Worm (Caenorhabditis elegans): ENCODE measurements around the gene CC8.2.

Gene CC8.2

DNA sequence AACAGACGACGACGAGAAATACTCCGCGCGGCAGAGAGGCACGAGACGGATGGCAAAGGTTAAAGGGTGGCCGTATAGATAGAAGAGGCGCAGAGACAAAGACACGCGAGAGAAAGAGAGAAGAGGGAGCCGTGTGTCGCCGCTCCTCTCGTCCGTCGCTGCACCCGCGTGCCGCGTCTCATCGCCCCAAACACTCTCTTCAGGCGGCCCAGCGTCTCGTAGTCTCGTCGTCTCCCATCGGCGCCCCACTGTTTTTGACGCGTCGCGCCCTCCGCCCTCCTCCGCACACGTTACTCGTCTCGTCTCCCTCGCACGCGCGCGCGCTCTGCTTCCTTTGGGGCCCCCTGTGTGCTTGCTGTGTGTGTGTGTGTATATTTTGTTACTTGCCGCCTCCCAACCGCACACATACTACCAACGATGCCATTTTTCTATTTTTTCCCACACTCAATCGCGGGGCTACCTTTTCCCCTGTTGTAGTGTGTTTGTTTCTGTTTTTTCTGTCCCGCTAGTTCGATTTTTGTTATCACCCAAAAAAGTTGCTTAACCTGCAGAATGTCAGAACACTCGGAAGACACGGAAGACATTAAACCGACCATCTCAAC, 11.9 kb downstream of the CC8.2 start, which contains the start of gene madf-9 (continued):
- TF ChIP-seq mxl-1 (tag; optimal IDR thresholded peaks at IDR 0.05) (no peak), ztf-6 (GFP tag; IDR thresholded peaks at IDR 0.05) (no peak), ets-4 (GFP tag; optimal IDR thresholded peaks at IDR 0.05) (no peak), B0336.3 (GFP tag; IDR thresholded peaks at IDR 0.05) (peak; percentile 83; the same call in 1 of the 2 replicates), lsl-1 (GFP tag; optimal IDR thresholded peaks at IDR 0.05) (no peak), lin-54 (GFP tag; optimal IDR thresholded peaks at IDR 0.05) (peak; percentile 29), ztf-26 (tag; optimal IDR thresholded peaks at IDR 0.05) (peak; percentile 47), attf-6 (GFP tag; IDR thresholded peaks at IDR 0.05) (no peak), ceh-40 (GFP tag; IDR thresholded peaks at IDR 0.05) (no peak), let-526 (GFP tag; IDR thresholded peaks at IDR 0.05) (peak; percentile 52; the same call in 1 of the 2 replicates), snpc-3.4 (tag; optimal IDR thresholded peaks at IDR 0.05) (no peak), akir-1 (GFP tag; optimal IDR thresholded peaks at IDR 0.05) (no peak), nfyb-1 (GFP tag; IDR thresholded peaks at IDR 0.05) (peak; percentile 76), unc-62 (GFP tag; optimal IDR thresholded peaks at IDR 0.05) (no peak), dpff-1 (tag; optimal IDR thresholded peaks at IDR 0.05) (no peak), hmg-20 (GFP tag; IDR thresholded peaks at IDR 0.05) (0 out of 2 replicates have a peak, but pooled peaks have one; percentile 2), F39B2.1 (GFP tag; IDR thresholded peaks at IDR 0.05) (no peak), ztf-25 (GFP tag; IDR thresholded peaks at IDR 0.05) (no peak), dpl-1 (GFP tag; optimal IDR thresholded peaks at IDR 0.05) (no peak), B0035.1 (tag; optimal IDR thresholded peaks at IDR 0.05) (peak; percentile 12), nhr-80 (tag; optimal IDR thresholded peaks at IDR 0.05) (peak; percentile 34), Y53F4B.3 (GFP tag; IDR thresholded peaks at IDR 0.05) (no peak), nhr-27 (tag; optimal IDR thresholded peaks at IDR 0.05) (no peak), gei-17 (GFP tag; optimal IDR thresholded peaks at IDR 0.05) (peak; percentile 57), cebp-1 (GFP tag; IDR thresholded peaks at IDR 0.05) (no peak), cebp-1 (tag; optimal IDR thresholded peaks at IDR 0.05) (peak; percentile 83), egl-18 (GFP tag; IDR thresholded peaks at IDR 0.05) (no peak), ztf-3 (GFP tag; optimal IDR thresholded peaks at IDR 0.05) (no peak), ceh-27 (GFP tag; optimal IDR thresholded peaks at IDR 0.05) (peak; percentile 53), K12H6.12 (tag; optimal IDR thresholded peaks at IDR 0.05) (peak; percentile 62), snpc-4 (GFP tag; optimal IDR thresholded peaks at IDR 0.05) (no peak), snpc-4 (tag; optimal IDR thresholded peaks at IDR 0.05) (peak in 2 of 4 experiments; percentile 42 to 55), F10E7.11 (tag; optimal IDR thresholded peaks at IDR 0.05) (no peak), ekl-4 (GFP tag; IDR thresholded peaks at IDR 0.05) (no peak), zfh-2 (GFP tag; conservative IDR thresholded peaks at IDR 0.05) (peak; percentile 99), cebp-2 (GFP tag; IDR thresholded peaks at IDR 0.05) (peak; percentile 91), mel-28 (tag; optimal IDR thresholded peaks at IDR 0.05; ENCODE audit: borderline replicate concordance) (peak; percentile 57), mcd-1 (GFP tag; IDR thresholded peaks at IDR 0.05) (peak; percentile 73), lin-40 (tag; optimal IDR thresholded peaks at IDR 0.05) (peak; percentile 70), Y95B8A.8 (GFP tag; IDR thresholded peaks at IDR 0.05) (no peak), attf-5 (GFP tag; optimal IDR thresholded peaks at IDR 0.05) (peak; percentile 39), lin-26 (GFP tag; IDR thresholded peaks at IDR 0.05) (no peak), K11D2.4 (GFP tag; IDR thresholded peaks at IDR 0.05) (peak; percentile 48; the same call in 1 of the 2 replicates)

Data from whole organism, young adult.